Fruit fly (Drosophila melanogaster) S2 (cell line): ENCODE results near the gene CG4004.

Experiments used
- CG8478 ChIP-seq: fragments of >200 bp; optimal IDR thresholded peaks from 2 replicates; lab custom pipeline; 2018
- CTCF ChIP-seq, 2 experiments: fragments of >200 bp; optimal IDR thresholded peaks; 2 replicates each; lab custom pipeline; 2018

dm6 chrX:12719152-12719779 is 24.7 kb upstream of the CG4004 start:
- TF ChIP-seq CG8478 (lab: Kevin White, UChicago), result no peak
- no peak for TF ChIP-seq CTCF (optimal IDR thresholded peaks at IDR 0.05; lab: Kevin White, UChicago)
